Worm (Caenorhabditis elegans): ENCODE measurements around the gene trxr-2.
A peak's percentile ranks its signal among the peaks of the same experiment; 100 is the strongest.

Gene trxr-2

DNA sequence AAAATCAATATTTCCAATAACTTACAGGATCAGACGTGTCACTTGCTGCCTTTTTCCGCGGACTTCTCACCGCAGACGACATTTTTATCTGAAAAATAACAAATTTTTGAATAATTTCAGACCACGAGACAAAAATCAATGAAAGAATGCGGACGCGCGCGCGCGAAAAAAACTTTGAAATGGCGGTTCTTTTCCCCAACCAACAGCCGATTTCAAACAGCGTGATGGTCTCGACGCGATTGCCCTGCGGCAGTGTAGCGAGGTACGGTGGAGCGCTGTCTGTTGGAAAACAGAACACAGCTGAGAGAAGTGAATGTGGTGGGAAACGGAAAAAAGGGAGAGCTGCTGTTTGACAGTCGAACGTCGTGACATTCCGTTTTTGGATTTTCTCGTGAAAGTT lies 9.5 kb upstream of the trxr-2 start, which contains the start of gene lin-9 (continued):
- TF ChIP-seq alr-1 (tag; optimal IDR thresholded peaks at IDR 0.05): no peak
- peak; percentile 97 for TF ChIP-seq crh-2 (tag; optimal IDR thresholded peaks at IDR 0.05)
- TF ChIP-seq peb-1 (tag; optimal IDR thresholded peaks at IDR 0.05): no peak
- no peak for TF ChIP-seq nhr-23 (tag; optimal IDR thresholded peaks at IDR 0.05)
- TF ChIP-seq skn-1 (tag; optimal IDR thresholded peaks at IDR 0.05): no peak
- TF ChIP-seq lsy-2 (tag; optimal IDR thresholded peaks at IDR 0.05): peak; percentile 99 to 100

DNA sequence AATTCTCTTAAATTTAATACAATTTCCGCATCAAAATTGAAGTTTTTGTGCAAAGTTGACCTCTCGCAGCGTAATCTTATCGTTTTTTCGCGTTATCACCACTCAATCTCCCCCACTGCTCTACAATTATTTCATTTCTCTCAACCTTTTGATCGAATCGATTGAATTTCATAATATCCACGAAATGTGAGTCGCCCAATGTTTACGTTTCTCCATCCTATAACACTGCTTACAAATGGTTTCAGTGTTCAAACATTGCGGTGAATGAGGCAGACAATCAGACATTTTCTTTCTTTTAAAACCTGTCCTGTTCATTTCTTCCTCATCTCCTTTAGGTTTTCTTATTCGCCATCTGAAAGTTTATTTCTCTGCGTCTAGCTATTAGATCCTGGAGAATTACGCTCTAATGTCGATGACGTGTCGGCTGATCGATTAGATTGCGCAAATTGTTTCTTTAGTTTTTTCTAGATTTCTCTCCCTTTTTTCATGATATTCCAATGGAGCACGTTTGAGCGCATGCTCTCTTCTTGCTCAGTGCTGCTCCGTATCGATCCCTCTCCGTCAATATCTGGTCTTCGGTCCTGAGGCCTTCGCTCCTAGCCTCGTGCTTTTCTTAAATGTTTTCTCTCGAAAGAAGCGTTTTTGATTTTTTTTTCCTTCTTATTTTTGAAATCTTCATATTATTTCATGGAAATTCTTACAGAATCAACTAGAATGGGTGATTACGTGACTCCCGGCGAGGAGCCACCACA lies 8.5 kb upstream of the trxr-2 start, which contains the start of gene unc-32:
Gene unc-32, plus strand, starts transcription at position 702 of the 752 bp plus-strand sequence.
- TF ChIP-seq nhr-25 (tag; optimal IDR thresholded peaks at IDR 0.05): no peak
- TF ChIP-seq lin-39 (tag; optimal IDR thresholded peaks at IDR 0.05): no peak
- no peak for TF ChIP-seq nhr-23 (tag; optimal IDR thresholded peaks at IDR 0.05)
- no peak for TF ChIP-seq Y55F3AM.14 (GFP tag; optimal IDR thresholded peaks at IDR 0.05)
- no peak for TF ChIP-seq dmd-4 (tag; optimal IDR thresholded peaks at IDR 0.05)
- TF ChIP-seq unc-55 (GFP tag; optimal IDR thresholded peaks at IDR 0.05): peak; percentile 70
- TF ChIP-seq ztf-1 (GFP tag; conservative IDR thresholded peaks at IDR 0.05): no peak
- TF ChIP-seq crh-2 (tag; optimal IDR thresholded peaks at IDR 0.05): peak; percentile 94
- TF ChIP-seq ztf-11 (tag; optimal IDR thresholded peaks at IDR 0.05): no peak
- peak; percentile 52 for TF ChIP-seq lin-13 (GFP tag; optimal IDR thresholded peaks at IDR 0.05)
- TF ChIP-seq peb-1 (tag; optimal IDR thresholded peaks at IDR 0.05): no peak
- no peak for TF ChIP-seq nhr-6 (tag; optimal IDR thresholded peaks at IDR 0.05)
- peak; percentile 29 for TF ChIP-seq egl-27 (tag; optimal IDR thresholded peaks at IDR 0.05)
- no peak for TF ChIP-seq nhr-11 (tag; optimal IDR thresholded peaks at IDR 0.05)
- TF ChIP-seq lin-11 (tag; optimal IDR thresholded peaks at IDR 0.05): peak; percentile 66
- TF ChIP-seq zag-1 (tag; optimal IDR thresholded peaks at IDR 0.05): peak; percentile 83
- no peak for TF ChIP-seq unc-39 (tag; optimal IDR thresholded peaks at IDR 0.05)
- TF ChIP-seq fos-1 (tag; optimal IDR thresholded peaks at IDR 0.05): peak; percentile 6
- no peak for TF ChIP-seq R02D3.7 (tag; optimal IDR thresholded peaks at IDR 0.05)
- peak; percentile 62 for TF ChIP-seq nhr-129 (tag; optimal IDR thresholded peaks at IDR 0.05)
- no peak for TF ChIP-seq alr-1 (tag; optimal IDR thresholded peaks at IDR 0.05)
- TF ChIP-seq ama-1 (optimal IDR thresholded peaks at IDR 0.05): no peak
- TF ChIP-seq elt-3 (tag; optimal IDR thresholded peaks at IDR 0.05): no peak
- TF ChIP-seq F13H6.1 (tag; optimal IDR thresholded peaks at IDR 0.05): no peak
- no peak for TF ChIP-seq blmp-1 (tag; optimal IDR thresholded peaks at IDR 0.05; ENCODE audit: insufficient read depth)
- TF ChIP-seq ceh-82 (tag; optimal IDR thresholded peaks at IDR 0.05): no peak
- peak in 1 of 2 experiments; percentile 69 for TF ChIP-seq mdl-1 (tag; optimal IDR thresholded peaks at IDR 0.05)
- no peak for TF ChIP-seq nhr-237 (tag; optimal IDR thresholded peaks at IDR 0.05)
- no peak for TF ChIP-seq nhr-12 (tag; optimal IDR thresholded peaks at IDR 0.05)
- TF ChIP-seq sma-3 (GFP tag; optimal IDR thresholded peaks at IDR 0.05): no peak
- no peak for TF ChIP-seq ztf-4 (tag; optimal IDR thresholded peaks at IDR 0.05)
- peak; percentile 89 for TF ChIP-seq C34F6.9 (tag; optimal IDR thresholded peaks at IDR 0.05)
- peak; percentile 34 to 83 for TF ChIP-seq lsy-2 (tag; optimal IDR thresholded peaks at IDR 0.05)
- TF ChIP-seq sma-9 (GFP tag; optimal IDR thresholded peaks at IDR 0.05): peak; percentile 16
- no peak for TF ChIP-seq sma-9 (tag; optimal IDR thresholded peaks at IDR 0.05)
- TF ChIP-seq snpc-4 (tag; optimal IDR thresholded peaks at IDR 0.05): no peak
- no peak for TF ChIP-seq skn-1 (tag; optimal IDR thresholded peaks at IDR 0.05)
- TF ChIP-seq mbf-1 (tag; optimal IDR thresholded peaks at IDR 0.05): no peak
- TF ChIP-seq nhr-21 (tag; optimal IDR thresholded peaks at IDR 0.05): no peak
- TF ChIP-seq sem-4 (tag; optimal IDR thresholded peaks at IDR 0.05): no peak
- no peak for TF ChIP-seq gmeb-1 (tag; optimal IDR thresholded peaks at IDR 0.05)
- no peak for TF ChIP-seq aly-2 (tag; optimal IDR thresholded peaks at IDR 0.05)
- no peak for TF ChIP-seq ZK546.5 (tag; optimal IDR thresholded peaks at IDR 0.05)
- TF ChIP-seq elt-1 (tag; optimal IDR thresholded peaks at IDR 0.05): no peak
